Fruit fly (Drosophila melanogaster) S2 (cell line): ENCODE data around the gene blp.

Experiments
- CG8478 ChIP-seq: fragments of >200 bp; optimal IDR thresholded peaks from 2 replicates; lab custom pipeline; 2018
- CTCF ChIP-seq, 2 experiments: fragments of >200 bp; optimal IDR thresholded peaks; 2 replicates each; lab custom pipeline; 2018

blp gene

dm6 chr3R:15925329-15925728 is 8.3 kb upstream of the blp start, which contains the start of gene CG34276:
CG34276 (plus strand) TSS chr3R:15925629.
- no peak for TF ChIP-seq CG8478 (lab: Kevin White, UChicago)
- no peak for TF ChIP-seq CTCF (optimal IDR thresholded peaks at IDR 0.05; lab: Kevin White, UChicago)

dm6 chr3R:15925939-15926338 is 7.7 kb upstream of the blp start:
- no peak for TF ChIP-seq CG8478 (lab: Kevin White, UChicago)
- TF ChIP-seq CTCF (optimal IDR thresholded peaks at IDR 0.05; lab: Kevin White, UChicago), result no peak

dm6 chr3R:15927172-15927571 is 6.5 kb upstream of the blp start:
- no peak for TF ChIP-seq CG8478 (lab: Kevin White, UChicago)
- TF ChIP-seq CTCF (optimal IDR thresholded peaks at IDR 0.05; lab: Kevin White, UChicago), result no peak

DNA sequence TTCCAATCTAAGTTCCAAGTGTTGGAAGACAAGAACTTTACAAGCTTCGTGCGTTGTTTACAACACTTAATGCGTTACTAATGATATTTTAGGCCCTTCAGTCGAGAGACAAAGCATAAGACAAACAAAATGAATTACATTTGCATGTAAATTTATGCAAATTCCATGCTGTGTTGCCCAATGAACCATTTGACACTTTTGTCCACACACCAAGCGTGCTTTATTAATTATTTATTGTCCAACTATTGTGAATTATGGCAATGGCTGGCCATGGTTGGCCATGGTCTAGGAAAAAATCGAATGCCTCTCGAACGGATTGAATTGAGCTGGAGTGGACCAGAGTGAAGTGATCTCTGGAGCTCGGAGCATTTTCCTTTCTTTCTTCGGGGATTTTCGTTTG is 5.5 kb upstream of the blp start:
- TF ChIP-seq CG8478 (lab: Kevin White, UChicago) (no peak), CTCF (optimal IDR thresholded peaks at IDR 0.05; lab: Kevin White, UChicago) (no peak)

dm6 chr3R:15930050-15930449 is 3.6 kb upstream of the blp start:
- TF ChIP-seq CTCF (optimal IDR thresholded peaks at IDR 0.05; lab: Kevin White, UChicago) (no peak), CG8478 (lab: Kevin White, UChicago) (no peak)

DNA sequence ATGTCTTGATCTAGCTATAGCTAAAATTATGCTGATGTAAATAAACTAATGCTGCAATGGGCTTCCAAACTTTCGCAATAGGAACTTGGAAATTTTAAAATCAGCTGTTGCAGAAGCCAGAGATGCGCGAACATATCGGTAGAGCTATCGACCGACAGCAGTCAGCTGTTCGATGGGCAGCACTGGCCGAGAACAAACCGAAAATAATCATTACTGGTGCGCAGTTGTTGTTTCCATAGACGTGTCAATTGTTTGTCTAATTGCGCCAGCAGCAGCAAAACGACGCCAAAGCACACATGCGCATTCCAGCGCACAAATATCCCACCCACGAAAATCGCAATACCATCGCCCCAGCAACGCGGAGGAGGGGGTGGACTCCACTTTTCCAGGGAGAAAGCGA is 1.3 kb downstream of the blp start, which contains the start of gene Sap47:
Gene Sap47 (plus strand): TSS at position 149 of the 400 bp plus-strand sequence.
- TF ChIP-seq CTCF (optimal IDR thresholded peaks at IDR 0.05; lab: Kevin White, UChicago) (peak in 1 of 2 experiments; percentile 38), CG8478 (lab: Kevin White, UChicago) (no peak)

DNA sequence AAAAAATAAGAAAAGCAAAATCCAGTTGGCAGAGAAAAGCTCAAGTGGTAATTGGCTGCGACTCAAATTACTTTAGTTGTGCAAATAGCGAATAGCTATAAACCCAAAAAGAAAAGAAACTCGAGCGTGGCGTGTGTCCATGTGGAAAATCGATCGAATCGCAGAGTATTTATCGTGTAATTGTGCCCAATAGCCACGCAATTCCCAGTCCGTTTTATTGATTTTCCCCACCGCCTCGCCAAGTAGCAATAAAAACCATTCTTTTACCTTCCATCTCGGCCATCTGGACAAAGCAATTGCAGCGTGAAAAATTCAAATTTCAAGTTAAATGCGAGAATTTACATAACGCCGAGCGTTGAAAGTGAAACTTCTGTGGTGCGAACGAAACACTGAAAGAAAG is 1.9 kb downstream of the blp start:
- TF ChIP-seq CG8478 (lab: Kevin White, UChicago), result no peak
- no peak for TF ChIP-seq CTCF (optimal IDR thresholded peaks at IDR 0.05; lab: Kevin White, UChicago)

DNA sequence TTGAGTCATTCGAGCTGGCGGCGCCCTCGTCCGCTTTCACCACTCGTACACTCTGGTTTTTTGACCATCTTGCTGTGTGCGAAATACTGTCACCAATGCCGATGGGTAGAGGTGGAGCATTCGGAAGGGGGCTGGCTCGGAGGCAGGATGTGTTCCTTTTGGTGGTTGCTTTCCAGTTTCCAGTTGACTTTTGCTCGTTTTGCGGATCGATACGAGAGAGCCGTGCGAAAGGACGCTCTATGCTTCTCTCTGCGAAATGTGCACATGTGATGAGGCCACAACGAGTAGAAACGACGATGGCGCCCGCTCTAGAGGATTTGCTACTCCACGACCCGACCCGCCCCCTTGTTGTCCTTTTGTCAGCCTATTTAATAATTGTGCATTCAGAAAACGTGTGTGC is 4.1 kb downstream of the blp start:
- TF ChIP-seq CG8478 (lab: Kevin White, UChicago) (no peak), CTCF (optimal IDR thresholded peaks at IDR 0.05; lab: Kevin White, UChicago) (no peak)

DNA sequence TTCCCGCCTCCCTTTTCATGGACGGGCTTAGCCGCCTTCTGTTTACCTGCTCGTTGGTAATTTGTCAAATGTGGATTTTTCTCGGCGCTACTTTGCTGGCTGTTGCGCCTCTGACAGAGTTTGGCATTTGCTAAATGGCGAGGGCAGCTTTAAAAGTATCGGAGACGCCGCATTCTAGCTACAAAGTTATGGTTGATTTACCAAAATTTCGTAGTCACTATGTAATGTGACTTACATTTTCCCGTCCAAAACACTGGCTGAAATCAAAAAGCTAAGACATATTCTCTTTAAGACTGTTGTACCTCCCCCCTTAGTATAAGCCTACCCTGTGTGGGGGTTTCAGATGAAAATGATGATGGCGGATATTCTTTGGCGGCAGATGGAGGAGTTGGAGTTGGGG is 14.0 kb downstream of the blp start:
- TF ChIP-seq CG8478 (lab: Kevin White, UChicago) (no peak), CTCF (optimal IDR thresholded peaks at IDR 0.05; lab: Kevin White, UChicago) (no peak)

dm6 chr3R:15950843-15951242 is 17.2 kb downstream of the blp start, which contains the start of the genes CG31088 and CG46383:
CG31088 (minus strand) TSS chr3R:15950943.
CG46383 (minus strand) TSS chr3R:15950943.
- no peak for TF ChIP-seq CTCF (optimal IDR thresholded peaks at IDR 0.05; lab: Kevin White, UChicago)
- TF ChIP-seq CG8478 (lab: Kevin White, UChicago), result no peak

DNA sequence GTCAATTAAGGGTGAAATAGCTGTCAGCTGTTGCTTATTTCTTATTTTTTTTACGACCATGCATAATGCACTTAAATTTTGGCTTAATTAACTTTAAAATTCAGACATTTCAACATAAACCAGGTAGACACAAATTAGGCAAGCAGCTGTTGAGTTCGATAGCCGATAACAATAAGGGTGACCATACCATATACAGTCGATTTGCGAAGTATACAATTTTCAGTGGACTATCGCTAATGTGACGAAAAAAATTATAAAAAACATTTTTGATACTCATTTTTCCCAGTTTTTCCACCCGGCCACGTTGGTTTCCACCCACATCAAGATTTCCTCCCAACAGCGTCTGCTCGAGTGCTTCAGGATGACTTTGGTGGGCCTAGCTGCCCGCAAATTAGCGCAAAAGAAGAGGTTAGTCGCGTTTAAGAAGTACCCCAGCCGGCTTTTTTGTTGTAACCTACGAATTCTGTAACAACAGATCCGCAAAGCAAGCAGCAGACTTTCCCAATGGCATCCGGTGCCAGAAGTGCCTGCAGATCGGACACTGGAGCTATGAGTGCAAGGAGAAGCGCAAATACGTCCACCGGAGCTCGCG is 30.1 kb downstream of the blp start, which contains the start of the genes CG4287 and CG5516:
Gene CG4287 (minus strand): TSS at position 178 of the 592 bp plus-strand sequence.
Gene CG5516 (plus strand): TSS at position 195 of the 592 bp plus-strand sequence.
- TF ChIP-seq CTCF (optimal IDR thresholded peaks at IDR 0.05; lab: Kevin White, UChicago), result no peak
- no peak for TF ChIP-seq CG8478 (lab: Kevin White, UChicago)

- TF ChIP-seq CTCF (optimal IDR thresholded peaks at IDR 0.05; lab: Kevin White, UChicago), result no peak
- TF ChIP-seq CG8478 (lab: Kevin White, UChicago), result no peak
Observed at dm6 chr3R:15965169-15965568, 31.5 kb downstream of the blp start, which contains the start of the genes CG32856 and Rbf2. CG32856 (minus strand) TSS chr3R:15965351. Rbf2 (plus strand) TSS chr3R:15965446.

dm6 chr3R:15972298-15972978 is 38.8 kb downstream of the blp start, which contains the start of gene mor:
mor (minus strand) TSS chr3R:15972913.
- peak in 1 of 2 experiments; percentile 13 for TF ChIP-seq CTCF (optimal IDR thresholded peaks at IDR 0.05; lab: Kevin White, UChicago)
- no peak for TF ChIP-seq CG8478 (lab: Kevin White, UChicago)

DNA sequence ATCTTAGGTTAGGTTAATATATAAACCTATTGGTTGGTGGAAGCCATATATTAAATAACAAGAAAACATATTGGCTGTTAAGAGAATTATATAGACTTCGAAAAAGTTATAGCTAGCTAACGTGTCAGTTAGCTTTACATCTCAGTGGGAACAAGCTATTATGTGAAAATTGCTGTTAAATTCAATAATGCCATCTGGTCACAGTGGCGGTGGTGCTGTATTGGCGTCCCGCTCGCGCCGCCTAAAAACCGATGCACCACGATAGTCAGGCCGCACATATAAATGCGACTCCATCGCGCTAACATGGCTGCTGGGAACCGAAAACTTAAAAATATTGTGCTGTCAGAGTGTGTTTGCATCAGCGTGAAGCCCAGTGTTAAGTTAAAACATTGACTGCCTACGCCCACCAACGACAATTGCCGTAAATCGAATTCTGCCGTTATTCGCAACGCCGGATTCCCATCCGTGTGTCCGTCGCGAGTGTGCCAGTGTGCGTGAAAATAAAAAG is 39.4 kb downstream of the blp start, which contains the start of gene Hel89B:
Gene Hel89B (plus strand): TSS at position 320 of the 508 bp plus-strand sequence.
- peak; percentile 14 to 30 for TF ChIP-seq CTCF (optimal IDR thresholded peaks at IDR 0.05; lab: Kevin White, UChicago)
- no peak for TF ChIP-seq CG8478 (lab: Kevin White, UChicago)

DNA sequence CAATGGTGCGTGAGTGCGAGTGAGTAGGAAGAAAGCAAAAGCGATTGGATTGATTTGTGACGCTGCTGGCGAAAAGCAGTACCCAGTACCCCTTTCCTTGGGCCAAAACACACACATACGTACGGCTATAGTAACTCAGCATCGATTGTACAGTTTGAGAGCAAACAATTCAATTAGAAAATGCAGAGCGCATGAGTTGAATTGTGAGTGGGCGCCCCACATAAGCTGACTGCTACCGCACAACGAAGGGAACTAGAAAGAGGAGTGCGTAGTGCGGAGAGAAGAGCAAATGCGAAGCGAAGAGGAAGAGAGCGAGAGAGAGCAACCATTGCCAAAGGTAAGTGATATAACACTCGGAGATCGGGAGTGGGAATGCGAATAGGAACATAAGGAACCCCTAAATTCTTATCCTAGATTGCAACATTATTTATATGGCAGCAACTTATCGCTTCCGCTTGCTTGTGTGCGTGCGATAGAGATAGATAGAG is 39.9 kb downstream of the blp start:
- TF ChIP-seq CTCF (optimal IDR thresholded peaks at IDR 0.05; lab: Kevin White, UChicago) (peak in 1 of 2 experiments; percentile 33), CG8478 (lab: Kevin White, UChicago) (no peak)
